Fruit fly (Drosophila melanogaster) whole organism, prepupa: ENCODE data around the gene CG5984.

ENCODE experiments used
- CG10631 ChIP-seq: fragments of 200-800 bp; sonication (Bioruptor generic); optimal IDR thresholded peaks from 2 replicates; lab custom pipeline; 2016; ENCODE audit warnings: missing biosample characterization, missing genetic modification characterization
- CG10669 ChIP-seq: fragments of 200-800 bp; sonication (Bioruptor generic); optimal IDR thresholded peaks from 3 replicates; lab custom pipeline; 2018; ENCODE audit warnings: missing biosample characterization, mild to moderate bottlenecking, missing genetic modification characterization, moderate library complexity
- CG11902 ChIP-seq: fragments of 200-800 bp; sonication (Bioruptor generic); optimal IDR thresholded peaks from 3 replicates; lab custom pipeline; 2016; ENCODE audit warnings: missing biosample characterization, missing genetic modification characterization
- CG1621 ChIP-seq: fragments of 200-800 bp; sonication (Bioruptor generic); optimal IDR thresholded peaks from 3 replicates; lab custom pipeline; 2018; ENCODE audit warnings: missing biosample characterization, mild to moderate bottlenecking, missing genetic modification characterization
- CG16779 ChIP-seq: fragments of 200-800 bp; sonication (Bioruptor generic); optimal IDR thresholded peaks from 3 replicates; lab custom pipeline; 2017; ENCODE audit warnings: missing biosample characterization, mild to moderate bottlenecking, missing genetic modification characterization
- CG32006 ChIP-seq: fragments of 200-800 bp; sonication (Bioruptor generic); optimal IDR thresholded peaks from 3 replicates; lab custom pipeline; 2017; ENCODE audit warnings: missing biosample characterization, mild to moderate bottlenecking, missing genetic modification characterization
- CG34406 ChIP-seq: fragments of 200-800 bp; sonication (Bioruptor generic); optimal IDR thresholded peaks from 3 replicates; lab custom pipeline; 2016; ENCODE audit warnings: missing biosample characterization, missing genetic modification characterization
- CG3919 ChIP-seq: fragments of 200-800 bp; sonication (Bioruptor generic); optimal IDR thresholded peaks from 3 replicates; lab custom pipeline; 2016; ENCODE audit warnings: missing biosample characterization, missing genetic modification characterization
- CG4318 ChIP-seq: fragments of 200-800 bp; sonication (Bioruptor generic); optimal IDR thresholded peaks from 3 replicates; lab custom pipeline; 2017; ENCODE audit warnings: missing biosample characterization, mild to moderate bottlenecking, missing genetic modification characterization
- CG6276 ChIP-seq: fragments of 200-800 bp; sonication (Bioruptor generic); optimal IDR thresholded peaks from 2 replicates; lab custom pipeline; 2017; ENCODE audit warnings: missing biosample characterization, mild to moderate bottlenecking, missing genetic modification characterization
- CG6808 ChIP-seq: fragments of 200-800 bp; sonication (Bioruptor generic); optimal IDR thresholded peaks from 3 replicates; lab custom pipeline; 2017; ENCODE audit warnings: missing biosample characterization, missing genetic modification characterization, mild to moderate bottlenecking, moderate library complexity, missing genetic modification reagents
- CG6854 ChIP-seq: fragments of 200-800 bp; sonication (Bioruptor generic); optimal IDR thresholded peaks from 2 replicates; lab custom pipeline; 2017; ENCODE audit warnings: missing biosample characterization, mild to moderate bottlenecking, missing genetic modification characterization
- CG7368 ChIP-seq: fragments of 200-800 bp; sonication (Bioruptor generic); optimal IDR thresholded peaks from 3 replicates; lab custom pipeline; 2016; ENCODE audit warnings: missing biosample characterization, missing genetic modification characterization
- CG9139 ChIP-seq: fragments of 200-800 bp; sonication (Bioruptor generic); optimal IDR thresholded peaks from 3 replicates; lab custom pipeline; 2017; ENCODE audit warnings: missing biosample characterization, mild to moderate bottlenecking, missing genetic modification characterization
- Eip78C ChIP-seq: fragments of 200-800 bp; sonication (Bioruptor generic); peaks from one replicate; lab custom pipeline; 2016; ENCODE audit warnings: missing biosample characterization, missing genetic modification characterization
- Ets21C ChIP-seq: fragments of 200-800 bp; sonication (Bioruptor generic); optimal IDR thresholded peaks from 3 replicates; lab custom pipeline; 2016; ENCODE audit warnings: missing biosample characterization, missing genetic modification characterization
- Ets96B ChIP-seq: fragments of 200-800 bp; optimal IDR thresholded peaks from 2 replicates; lab custom pipeline; 2019; ENCODE audit warnings: missing biosample characterization, mild to moderate bottlenecking, missing genetic modification characterization, moderate library complexity
- Gug ChIP-seq: fragments of 200-800 bp; sonication (Bioruptor generic); IDR thresholded peaks from 2 replicates; pipeline ENCODE4 v1.3.6; 2022; ENCODE audit warnings: missing biosample characterization, missing genetic modification characterization
- Hr38 ChIP-seq: sonication (Bioruptor generic); optimal IDR thresholded peaks from 2 replicates; lab custom pipeline; 2016; ENCODE audit warnings: missing biosample characterization, missing genetic modification characterization
- Hr39 ChIP-seq: fragments of 200-800 bp; sonication (Bioruptor generic); optimal IDR thresholded peaks from 2 replicates; lab custom pipeline; 2016; ENCODE audit warnings: missing biosample characterization, missing genetic modification characterization
- Hr4 ChIP-seq: fragments of 200-800 bp; sonication (Bioruptor generic); optimal IDR thresholded peaks from 3 replicates; lab custom pipeline; 2016; ENCODE audit warnings: missing biosample characterization, missing genetic modification characterization
- Lpt ChIP-seq: fragments of 200-800 bp; sonication (Bioruptor generic); optimal IDR thresholded peaks from 3 replicates; lab custom pipeline; 2016; ENCODE audit warnings: missing biosample characterization, missing genetic modification characterization
- Met ChIP-seq: fragments of 200-800 bp; sonication (Bioruptor generic); optimal IDR thresholded peaks from 3 replicates; lab custom pipeline; 2016; ENCODE audit warnings: missing biosample characterization, missing genetic modification characterization
- OdsH ChIP-seq: fragments of 200-800 bp; sonication (Bioruptor generic); optimal IDR thresholded peaks from 3 replicates; lab custom pipeline; 2016; ENCODE audit warnings: missing biosample characterization, missing genetic modification characterization
- Smox ChIP-seq: fragments of 200-800 bp; sonication (Bioruptor generic); optimal IDR thresholded peaks from 3 replicates; lab custom pipeline; 2016; ENCODE audit warnings: missing biosample characterization, missing genetic modification characterization
- Sox102F ChIP-seq: fragments of 200-800 bp; sonication (Bioruptor generic); optimal IDR thresholded peaks from 2 replicates; lab custom pipeline; 2016; ENCODE audit warnings: missing biosample characterization, mild to moderate bottlenecking, missing genetic modification characterization
- Sox14 ChIP-seq: fragments of 200-800 bp; sonication (Bioruptor generic); optimal IDR thresholded peaks from 3 replicates; lab custom pipeline; 2016; ENCODE audit warnings: missing biosample characterization, missing genetic modification characterization
- acj6 ChIP-seq: fragments of 200-800 bp; sonication (Bioruptor generic); optimal IDR thresholded peaks from 3 replicates; lab custom pipeline; 2016; ENCODE audit warnings: missing biosample characterization, missing genetic modification characterization
- cyc ChIP-seq: fragments of 200-800 bp; sonication (Bioruptor generic); optimal IDR thresholded peaks from 3 replicates; lab custom pipeline; 2016; ENCODE audit warnings: missing biosample characterization, missing genetic modification characterization
- dsx ChIP-seq: fragments of 200-800 bp; optimal IDR thresholded peaks from 3 replicates; lab custom pipeline; 2019; ENCODE audit warnings: missing biosample characterization, mild to moderate bottlenecking, missing genetic modification characterization, moderate library complexity; ENCODE audit not compliant: poor library complexity, severe bottlenecking
- eg ChIP-seq: fragments of 200-800 bp; sonication (Bioruptor generic); IDR thresholded peaks from 3 replicates; pipeline ENCODE4 v1.3.6; 2022; ENCODE audit warnings: missing biosample characterization, missing genetic modification characterization
- esn ChIP-seq: fragments of 200-800 bp; sonication (Bioruptor generic); optimal IDR thresholded peaks from 2 replicates; lab custom pipeline; 2016; ENCODE audit warnings: missing biosample characterization, mild to moderate bottlenecking, missing genetic modification characterization, moderate library complexity
- fd59A ChIP-seq: fragments of 200-800 bp; sonication (Bioruptor generic); optimal IDR thresholded peaks from 2 replicates; lab custom pipeline; 2017; ENCODE audit warnings: missing biosample characterization, mild to moderate bottlenecking, missing genetic modification characterization, missing genetic modification reagents
- fd85E ChIP-seq: fragments of 200-800 bp; sonication (Bioruptor generic); optimal IDR thresholded peaks from 3 replicates; lab custom pipeline; 2016; ENCODE audit warnings: missing biosample characterization, missing genetic modification characterization
- fkh ChIP-seq: fragments of 200-800 bp; sonication (Bioruptor generic); optimal IDR thresholded peaks from 3 replicates; lab custom pipeline; 2017; ENCODE audit warnings: missing biosample characterization, mild to moderate bottlenecking, missing genetic modification characterization, moderate library complexity
- lz ChIP-seq: fragments of 200-800 bp; sonication (Bioruptor generic); optimal IDR thresholded peaks from 3 replicates; lab custom pipeline; 2016; ENCODE audit warnings: missing biosample characterization, missing genetic modification characterization
- net ChIP-seq: fragments of 200-800 bp; sonication (Bioruptor generic); optimal IDR thresholded peaks from 3 replicates; lab custom pipeline; 2016; ENCODE audit warnings: missing biosample characterization, missing genetic modification characterization
- pdm3 ChIP-seq: fragments of 200-800 bp; sonication (Bioruptor generic); optimal IDR thresholded peaks from 3 replicates; lab custom pipeline; 2016; ENCODE audit warnings: missing biosample characterization, missing genetic modification characterization
- salr ChIP-seq, 2 experiments: fragments of 200-800 bp; sonication (Bioruptor generic); optimal IDR thresholded peaks; 3 replicates each; lab custom pipeline; 2016 to 2018; ENCODE audit warnings: missing biosample characterization in 2 of 2, missing genetic modification characterization in 2 of 2, mild to moderate bottlenecking in 1 of 2
- spab ChIP-seq: fragments of 200-800 bp; sonication (Bioruptor generic); optimal IDR thresholded peaks from 2 replicates; lab custom pipeline; 2017; ENCODE audit warnings: missing biosample characterization, mild to moderate bottlenecking, missing genetic modification characterization, missing genetic modification reagents
- ss ChIP-seq, 2 experiments: fragments of 200-800 bp; sonication (Bioruptor generic); optimal IDR thresholded peaks; 2 replicates in 1 of 2; 3 replicates in 1 of 2; lab custom pipeline; 2017 to 2018; ENCODE audit warnings: mild to moderate bottlenecking in 2 of 2, missing biosample characterization in 2 of 2, missing genetic modification characterization in 2 of 2, moderate library complexity in 1 of 2
- svp ChIP-seq: fragments of 200-800 bp; sonication (Bioruptor generic); peaks from one replicate; lab custom pipeline; 2016; ENCODE audit warnings: missing biosample characterization, missing genetic modification characterization
- topi ChIP-seq: fragments of 200-800 bp; sonication (Bioruptor generic); optimal IDR thresholded peaks from 3 replicates; lab custom pipeline; 2016; ENCODE audit warnings: missing biosample characterization, missing genetic modification characterization

CG5984 gene

dm6 chr3R:27270379-27271266 is 22.8 kb upstream of the CG5984 start (continued):
- TF ChIP-seq Gug (GFP tag; lab: Robert Waterston, UW), result no peak
- TF ChIP-seq CG1621, result peak; percentile 23
- TF ChIP-seq net (GFP tag; lab: Kevin White, UChicago), result no peak
- no peak for TF ChIP-seq eg (GFP tag; lab: Robert Waterston, UW)
- no peak for TF ChIP-seq Hr4 (GFP tag; lab: Kevin White, UChicago)
- TF ChIP-seq spab (GFP tag; lab: Kevin White, UChicago), result peak; percentile 1
- no peak for TF ChIP-seq CG10631 (GFP tag; lab: Kevin White, UChicago)
- TF ChIP-seq dsx (GFP tag; lab: Kevin White, UChicago), result no peak
- TF ChIP-seq fd59A (GFP tag; lab: Kevin White, UChicago), result no peak
- TF ChIP-seq CG34406 (GFP tag; lab: Kevin White, UChicago), result no peak
- no peak for TF ChIP-seq fkh (GFP tag; lab: Kevin White, UChicago)
- TF ChIP-seq Ets96B, result no peak
- TF ChIP-seq topi, result no peak
- TF ChIP-seq cyc (GFP tag; lab: Kevin White, UChicago), result no peak
- TF ChIP-seq Lpt (GFP tag; lab: Kevin White, UChicago), result peak; percentile 6
- no peak for TF ChIP-seq pdm3 (GFP tag; lab: Kevin White, UChicago)
- TF ChIP-seq CG9139, result peak; percentile 8
- TF ChIP-seq acj6 (GFP tag; lab: Kevin White, UChicago), result no peak
- peak; percentile 10 for TF ChIP-seq CG6808 (GFP tag; lab: Kevin White, UChicago)
- TF ChIP-seq ss (GFP tag; optimal IDR thresholded peaks at IDR 0.05; lab: Kevin White, UChicago), result peak; percentile 22 to 44
- TF ChIP-seq CG4318 (GFP tag; lab: Kevin White, UChicago), result no peak
- TF ChIP-seq salr (GFP tag; optimal IDR thresholded peaks at IDR 0.05; lab: Kevin White, UChicago), result no peak
- peak; percentile 98 for TF ChIP-seq svp (GFP tag; lab: Kevin White, UChicago)

- no peak for TF ChIP-seq CG11902 (GFP tag; lab: Kevin White, UChicago)
- TF ChIP-seq CG1621, result no peak
- no peak for TF ChIP-seq esn
- no peak for TF ChIP-seq CG3919
- TF ChIP-seq lz, result no peak
- no peak for TF ChIP-seq eg (GFP tag; lab: Robert Waterston, UW)
- no peak for TF ChIP-seq Sox102F (GFP tag; lab: Kevin White, UChicago)
- no peak for TF ChIP-seq net (GFP tag; lab: Kevin White, UChicago)
- TF ChIP-seq salr (GFP tag; optimal IDR thresholded peaks at IDR 0.05; lab: Kevin White, UChicago), result no peak
- no peak for TF ChIP-seq Smox
- TF ChIP-seq Eip78C (GFP tag; lab: Kevin White, UChicago), result no peak
- TF ChIP-seq, all 60 proteins: peak for 0
Observed at dm6 chr3R:27265330-27265729, 17.5 kb upstream of the CG5984 start, which contains the start of the genes CG14262 and CG14260. CG14262 (minus strand) TSS chr3R:27265430. CG14260 (plus strand) TSS chr3R:27265457.

- TF ChIP-seq Hr38 (GFP tag; lab: Kevin White, UChicago), result peak; percentile 4
- peak; percentile 50 for TF ChIP-seq CG6854 (GFP tag; lab: Kevin White, UChicago)
- peak; percentile 57 for TF ChIP-seq CG10631 (GFP tag; lab: Kevin White, UChicago)
- TF ChIP-seq CG16779 (tag; lab: Kevin White, UChicago), result peak; percentile 91
- peak; percentile 50 for TF ChIP-seq pdm3 (GFP tag; lab: Kevin White, UChicago)
- TF ChIP-seq CG6276, result peak; percentile 88
- TF ChIP-seq CG6808 (GFP tag; lab: Kevin White, UChicago), result peak; percentile 86
- peak; percentile 84 for TF ChIP-seq esn
- TF ChIP-seq spab (GFP tag; lab: Kevin White, UChicago), result peak; percentile 81
- TF ChIP-seq Ets96B, result peak; percentile 60
- peak; percentile 77 for TF ChIP-seq Gug (GFP tag; lab: Robert Waterston, UW)
- no peak for TF ChIP-seq Met (GFP tag; lab: Kevin White, UChicago)
- TF ChIP-seq cyc (GFP tag; lab: Kevin White, UChicago), result peak; percentile 76
- peak; percentile 42 for TF ChIP-seq fd85E
- TF ChIP-seq Sox14, result peak; percentile 87
- peak in 1 of 2 experiments; percentile 56 for TF ChIP-seq salr (GFP tag; optimal IDR thresholded peaks at IDR 0.05; lab: Kevin White, UChicago)
- TF ChIP-seq OdsH, result peak; percentile 55
- TF ChIP-seq CG10669 (GFP tag; lab: Kevin White, UChicago), result peak; percentile 69
- TF ChIP-seq Ets21C, result peak; percentile 27
- peak; percentile 77 for TF ChIP-seq CG7368 (GFP tag; lab: Kevin White, UChicago)
- peak; percentile 81 for TF ChIP-seq Hr39 (GFP tag; lab: Kevin White, UChicago)
- TF ChIP-seq CG32006 (GFP tag; lab: Kevin White, UChicago), result peak; percentile 92
Observed at dm6 chr3R:27263434-27264215, 15.8 kb upstream of the CG5984 start, which contains the start of gene woc. woc (minus strand) TSS chr3R:27264055.
